Fruit fly (Drosophila melanogaster) S2 (cell line): Measurements from ENCODE around the gene Teh1.

ENCODE experiments used
- CG8478 ChIP-seq: fragments of >200 bp; optimal IDR thresholded peaks from 2 replicates; lab custom pipeline; 2018
- CTCF ChIP-seq, 2 experiments: fragments of >200 bp; optimal IDR thresholded peaks; 2 replicates each; lab custom pipeline; 2018

DNA sequence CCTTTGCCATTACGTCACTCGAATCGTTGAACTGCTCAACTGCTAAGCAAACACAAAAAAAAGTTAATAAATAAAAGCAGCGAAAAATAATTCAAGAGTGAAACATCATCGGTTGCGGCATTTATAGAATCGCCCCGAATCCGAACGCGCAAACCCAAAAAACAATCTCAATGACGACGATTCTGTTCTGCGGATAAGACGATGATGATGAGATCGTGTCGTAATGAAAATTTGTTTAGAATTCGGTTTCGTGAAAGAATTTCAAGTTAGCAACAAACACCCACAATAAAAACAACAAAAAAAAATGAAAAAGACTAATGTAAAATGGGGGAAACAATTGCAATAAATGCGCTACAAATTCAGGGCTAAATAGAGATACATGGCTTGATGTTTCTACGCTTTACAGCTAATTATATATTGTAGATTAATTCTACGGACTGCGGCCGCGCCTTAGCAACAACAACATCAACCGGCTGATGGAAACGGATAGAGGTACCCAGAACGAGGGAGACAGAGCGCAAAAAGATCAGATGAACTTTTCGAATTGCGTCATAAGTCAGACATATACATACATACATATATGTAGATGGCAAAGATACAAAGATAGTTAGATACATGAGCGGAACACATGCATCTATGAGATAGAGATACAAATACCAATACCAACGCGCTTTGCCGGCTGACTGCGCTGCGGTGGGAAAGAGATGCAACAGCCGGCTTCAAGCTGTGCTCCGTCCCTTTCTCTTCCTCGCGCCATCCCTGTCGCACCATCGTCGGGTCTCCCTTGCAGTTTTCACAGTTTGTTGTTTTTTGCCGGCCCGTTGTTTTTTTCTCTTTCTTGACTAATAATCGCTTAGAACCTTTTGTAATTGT lies 9.5 kb upstream of the Teh1 start:
- TF ChIP-seq CG8478 (lab: Kevin White, UChicago) = no peak
- no peak for TF ChIP-seq CTCF (optimal IDR thresholded peaks at IDR 0.05; lab: Kevin White, UChicago)
